Fruit fly (Drosophila melanogaster) whole organism, adult: Measurements from ENCODE around the gene NimC3.

ENCODE experiments used
- CG12768 ChIP-seq: fragments of 200-800 bp; sonication (Bioruptor generic); optimal IDR thresholded peaks from 2 replicates; lab custom pipeline; 2017; ENCODE audit warnings: missing biosample characterization, missing genetic modification characterization, mild to moderate bottlenecking, moderate library complexity, missing genetic modification reagents
- CG5204 ChIP-seq: fragments of 200-800 bp; sonication (Bioruptor generic); optimal IDR thresholded peaks from 2 replicates; lab custom pipeline; 2016; ENCODE audit warnings: missing biosample characterization, missing genetic modification characterization
- cic ChIP-seq: fragments of 200-800 bp; sonication (Bioruptor generic); optimal IDR thresholded peaks from 2 replicates; lab custom pipeline; 2017; ENCODE audit warnings: missing biosample characterization, mild to moderate bottlenecking, missing genetic modification characterization, moderate library complexity
- kay ChIP-seq: fragments of 200-800 bp; sonication (Bioruptor generic); peaks from one replicate; lab custom pipeline; 2016; ENCODE audit warnings: missing biosample characterization, missing genetic modification characterization, borderline replicate concordance

dm6 chr2L:14039936-14040483 is 20.0 kb upstream of the NimC3 start, which contains the start of gene nAChRalpha5:
- TF ChIP-seq CG5204 (GFP tag; lab: Kevin White, UChicago) (no peak), kay (GFP tag; lab: Kevin White, UChicago) (no peak), CG12768 (GFP tag; lab: Kevin White, UChicago) (no peak), cic (GFP tag; lab: Kevin White, UChicago) (no peak)
